Fruit fly (Drosophila melanogaster) whole organism, embryonic: ENCODE data around the gene Dif.

Source experiments
- Atf-2 ChIP-seq: fragments of 200-800 bp; sonication (Bioruptor generic); optimal IDR thresholded peaks from 2 replicates; lab custom pipeline; 2016; ENCODE audit warnings: missing biosample characterization, missing genetic modification characterization
- Bgb ChIP-seq: fragments of 200-800 bp; sonication (Bioruptor generic); IDR thresholded peaks from 2 replicates; pipeline ENCODE4 v1.3.6; 2022; ENCODE audit warnings: missing biosample characterization, missing genetic modification characterization; ENCODE audit not compliant: partially characterized antibody
- CG1024 ChIP-seq: fragments of 200-800 bp; sonication (Bioruptor generic); IDR thresholded peaks from 2 replicates; pipeline ENCODE4 v1.3.6; 2022; ENCODE audit warnings: missing biosample characterization, missing genetic modification characterization
- CG10321 ChIP-seq: fragments of 200-800 bp; sonication (Bioruptor generic); IDR thresholded peaks from 2 replicates; pipeline ENCODE4 v1.3.6; 2022; ENCODE audit warnings: missing biosample characterization, missing genetic modification characterization
- CG10431 ChIP-seq: fragments of 200-800 bp; sonication (Bioruptor generic); optimal IDR thresholded peaks from 3 replicates; lab custom pipeline; 2018; ENCODE audit warnings: missing biosample characterization, mild to moderate bottlenecking, missing genetic modification characterization
- CG10565 ChIP-seq: fragments of 200-800 bp; sonication (Bioruptor generic); optimal IDR thresholded peaks from 3 replicates; lab custom pipeline; 2016; ENCODE audit warnings: missing biosample characterization, mild to moderate bottlenecking, missing genetic modification characterization
- CG10654 ChIP-seq: fragments of 200-800 bp; sonication (Bioruptor generic); optimal IDR thresholded peaks from 2 replicates; lab custom pipeline; 2016; ENCODE audit warnings: missing biosample characterization, missing genetic modification characterization
- CG11085 ChIP-seq: fragments of 200-800 bp; sonication (Bioruptor generic); IDR thresholded peaks from 2 replicates; pipeline ENCODE4 v1.3.6; 2022; ENCODE audit warnings: missing biosample characterization, missing genetic modification characterization
- CG12659 ChIP-seq: fragments of 200-800 bp; sonication (Bioruptor generic); optimal IDR thresholded peaks from 3 replicates; lab custom pipeline; 2017; ENCODE audit warnings: mild to moderate bottlenecking, missing biosample characterization, missing genetic modification reagents, missing genetic modification characterization
- CG13287 ChIP-seq: fragments of 200-800 bp; sonication (Bioruptor generic); IDR thresholded peaks from 2 replicates; pipeline ENCODE4 v1.3.6; 2022; ENCODE audit warnings: missing biosample characterization, missing genetic modification characterization; ENCODE audit not compliant: partially characterized antibody
- CG14860 ChIP-seq: fragments of 200-800 bp; sonication (Bioruptor generic); IDR thresholded peaks from 3 replicates; pipeline ENCODE4 v1.3.6; 2022; ENCODE audit warnings: missing biosample characterization, missing genetic modification characterization; ENCODE audit not compliant: partially characterized antibody
- CG16813 ChIP-seq: fragments of 200-800 bp; sonication (Bioruptor generic); IDR thresholded peaks from 3 replicates; pipeline ENCODE4 v1.3.6; 2022; ENCODE audit warnings: missing biosample characterization, missing genetic modification characterization; ENCODE audit not compliant: partially characterized antibody
- CG2199 ChIP-seq: fragments of 200-800 bp; sonication (Bioruptor generic); IDR thresholded peaks from 3 replicates; pipeline ENCODE4 v1.3.6; 2022; ENCODE audit warnings: missing biosample characterization, missing genetic modification characterization
- CG2202 ChIP-seq: fragments of 200-800 bp; sonication (Bioruptor generic); optimal IDR thresholded peaks from 2 replicates; lab custom pipeline; 2018; ENCODE audit warnings: missing biosample characterization, mild to moderate bottlenecking, missing genetic modification characterization
- CG3838 ChIP-seq: fragments of 200-800 bp; sonication (Bioruptor generic); optimal IDR thresholded peaks from 3 replicates; lab custom pipeline; 2016; ENCODE audit warnings: missing biosample characterization, missing genetic modification characterization
- CG5180 ChIP-seq: fragments of 200-800 bp; sonication (Bioruptor generic); optimal IDR thresholded peaks from 3 replicates; lab custom pipeline; 2017; ENCODE audit warnings: missing biosample characterization, missing genetic modification characterization, mild to moderate bottlenecking, moderate library complexity, missing genetic modification reagents
- CG6272 ChIP-seq: fragments of 200-800 bp; sonication (Bioruptor generic); IDR thresholded peaks from 2 replicates; pipeline ENCODE4 v1.3.6; 2022; ENCODE audit warnings: missing biosample characterization, missing genetic modification characterization
- CG6683 ChIP-seq: fragments of 200-800 bp; sonication (Bioruptor generic); optimal IDR thresholded peaks from 2 replicates; lab custom pipeline; 2017; ENCODE audit warnings: missing biosample characterization, mild to moderate bottlenecking, missing genetic modification characterization, missing genetic modification reagents
- CG6854 ChIP-seq: fragments of 200-800 bp; sonication (Bioruptor generic); optimal IDR thresholded peaks from 3 replicates; lab custom pipeline; 2017; ENCODE audit warnings: missing biosample characterization, mild to moderate bottlenecking, missing genetic modification characterization
- Dp ChIP-seq: fragments of 200-800 bp; sonication (Bioruptor generic); optimal IDR thresholded peaks from 2 replicates; lab custom pipeline; 2018; ENCODE audit warnings: missing biosample characterization, mild to moderate bottlenecking, missing genetic modification characterization, moderate library complexity
- E2f1 ChIP-seq: fragments of 200-800 bp; sonication (Bioruptor generic); IDR thresholded peaks from 2 replicates; pipeline ENCODE4 v1.3.6; 2022; ENCODE audit warnings: missing biosample characterization, missing genetic modification characterization
- Ets97D ChIP-seq: fragments of 200-800 bp; sonication (Bioruptor generic); optimal IDR thresholded peaks from 3 replicates; lab custom pipeline; 2016; ENCODE audit warnings: missing biosample characterization, missing genetic modification characterization
- GATAe ChIP-seq: fragments of 200-800 bp; sonication (Bioruptor generic); conservative IDR thresholded peaks from 2 replicates; pipeline ENCODE4 v1.3.6; 2022; ENCODE audit warnings: missing biosample characterization, missing genetic modification characterization
- Gug ChIP-seq: fragments of 200-800 bp; sonication (Bioruptor generic); IDR thresholded peaks from 4 replicates; pipeline ENCODE4 v1.3.6; 2022; ENCODE audit warnings: missing biosample characterization, missing genetic modification characterization
- HLH4C ChIP-seq: fragments of 200-800 bp; sonication (Bioruptor generic); IDR thresholded peaks from 3 replicates; pipeline ENCODE4 v1.3.6; 2022; ENCODE audit warnings: missing biosample characterization, missing genetic modification characterization; ENCODE audit not compliant: partially characterized antibody
- Hr39 ChIP-seq: fragments of >200 bp; optimal IDR thresholded peaks from 2 replicates; lab custom pipeline; 2017
- Hr51 ChIP-seq, 2 experiments: fragments of 200-800 bp; sonication (Bioruptor generic); optimal IDR thresholded peaks; 2 replicates in 1 of 2; 3 replicates in 1 of 2; lab custom pipeline; 2016 to 2018; ENCODE audit warnings: missing biosample characterization in 2 of 2, missing genetic modification characterization in 2 of 2, mild to moderate bottlenecking in 1 of 2, moderate library complexity in 1 of 2
- Mad ChIP-seq: fragments of 200-800 bp; sonication (Bioruptor generic); optimal IDR thresholded peaks from 2 replicates; lab custom pipeline; 2016; ENCODE audit warnings: missing biosample characterization, missing genetic modification characterization
- NC2α ChIP-seq: fragments of 200-800 bp; sonication (Bioruptor generic); optimal IDR thresholded peaks from 2 replicates; lab custom pipeline; 2016; ENCODE audit warnings: missing biosample characterization, missing genetic modification characterization
- NFAT ChIP-seq: fragments of 200-800 bp; sonication (Bioruptor generic); IDR thresholded peaks from 2 replicates; pipeline ENCODE4 v1.3.6; 2022; ENCODE audit warnings: missing biosample characterization, missing genetic modification characterization
- Oaz ChIP-seq: fragments of 200-800 bp; sonication (Bioruptor generic); IDR thresholded peaks from 2 replicates; pipeline ENCODE4 v1.3.6; 2022; ENCODE audit warnings: missing biosample characterization, missing genetic modification characterization
- Ptx1 ChIP-seq: fragments of 200-800 bp; sonication (Bioruptor generic); IDR thresholded peaks from 2 replicates; pipeline ENCODE4 v1.3.6; 2022; ENCODE audit warnings: missing biosample characterization, missing genetic modification characterization
- Rfx ChIP-seq: fragments of 200-800 bp; sonication (Bioruptor generic); IDR thresholded peaks from 2 replicates; pipeline ENCODE4 v1.3.6; 2022; ENCODE audit warnings: missing biosample characterization, missing genetic modification characterization
- Taf1 ChIP-seq: fragments of 200-800 bp; sonication (Bioruptor generic); IDR thresholded peaks from 2 replicates; pipeline ENCODE4 v1.3.6; 2022; ENCODE audit warnings: missing biosample characterization, missing genetic modification characterization
- amos ChIP-seq: fragments of 200-800 bp; sonication (Bioruptor generic); IDR thresholded peaks from 2 replicates; pipeline ENCODE4 v1.3.6; 2022; ENCODE audit warnings: missing biosample characterization, missing genetic modification characterization; ENCODE audit not compliant: partially characterized antibody
- ase ChIP-seq: fragments of 200-800 bp; sonication (Bioruptor generic); IDR thresholded peaks from 3 replicates; pipeline ENCODE4 v1.3.6; 2022; ENCODE audit warnings: missing biosample characterization, missing genetic modification characterization
- bbx ChIP-seq: fragments of 200-800 bp; sonication (Bioruptor generic); IDR thresholded peaks from 2 replicates; pipeline ENCODE4 v1.3.6; 2022; ENCODE audit warnings: missing biosample characterization, missing genetic modification characterization; ENCODE audit not compliant: partially characterized antibody
- cad ChIP-seq: fragments of >200 bp; optimal IDR thresholded peaks from 2 replicates; lab custom pipeline; 2017; ENCODE audit warnings: missing biosample characterization, missing genetic modification characterization
- cwo ChIP-seq: fragments of 200-800 bp; sonication (Bioruptor generic); optimal IDR thresholded peaks from 3 replicates; lab custom pipeline; 2017; ENCODE audit warnings: missing biosample characterization, missing genetic modification characterization, mild to moderate bottlenecking, moderate library complexity, missing genetic modification reagents
- ems ChIP-seq: fragments of 200-800 bp; sonication (Bioruptor generic); optimal IDR thresholded peaks from 3 replicates; lab custom pipeline; 2016; ENCODE audit warnings: missing biosample characterization, missing genetic modification characterization
- fd102C ChIP-seq: fragments of 200-800 bp; sonication (Bioruptor generic); optimal IDR thresholded peaks from 2 replicates; lab custom pipeline; 2018; ENCODE audit warnings: missing biosample characterization, mild to moderate bottlenecking, missing genetic modification characterization, moderate library complexity
- ftz-f1 ChIP-seq: fragments of 200-800 bp; sonication (Bioruptor generic); optimal IDR thresholded peaks from 2 replicates; lab custom pipeline; 2016; ENCODE audit warnings: missing biosample characterization, missing genetic modification characterization
- jigr1 ChIP-seq: fragments of 200-800 bp; sonication (Bioruptor generic); IDR thresholded peaks from 3 replicates; pipeline ENCODE4 v1.3.6; 2022; ENCODE audit warnings: missing biosample characterization, missing genetic modification characterization
- ken ChIP-seq: fragments of 200-800 bp; sonication (Bioruptor generic); IDR thresholded peaks from 3 replicates; pipeline ENCODE4 v1.3.6; 2022; ENCODE audit warnings: missing biosample characterization, missing genetic modification characterization
- mirr ChIP-seq: fragments of 200-800 bp; sonication (Bioruptor generic); optimal IDR thresholded peaks from 3 replicates; lab custom pipeline; 2018; ENCODE audit warnings: missing biosample characterization, mild to moderate bottlenecking, missing genetic modification characterization
- pita ChIP-seq: fragments of 200-800 bp; sonication (Bioruptor generic); optimal IDR thresholded peaks from 2 replicates; lab custom pipeline; 2017; ENCODE audit warnings: missing biosample characterization, mild to moderate bottlenecking, missing genetic modification characterization
- sc ChIP-seq, 3 experiments: fragments of >200 bp in 2 of 3; fragments of 200-800 bp in 1 of 3; sonication (Bioruptor generic) in 1 of 3; optimal IDR thresholded peaks; 2 replicates in 2 of 3; 3 replicates in 1 of 3; lab custom pipeline; 2017; ENCODE audit warnings: mild to moderate bottlenecking in 1 of 3, missing biosample characterization in 1 of 3, missing genetic modification characterization in 1 of 3, missing genetic modification reagents in 1 of 3
- slou ChIP-seq: fragments of 200-800 bp; sonication (Bioruptor generic); optimal IDR thresholded peaks from 3 replicates; lab custom pipeline; 2016; ENCODE audit warnings: missing biosample characterization, missing genetic modification characterization
- stwl ChIP-seq: fragments of 200-800 bp; sonication (Bioruptor generic); optimal IDR thresholded peaks from 3 replicates; lab custom pipeline; 2018; ENCODE audit warnings: missing biosample characterization, mild to moderate bottlenecking, missing genetic modification characterization, moderate library complexity
- zen ChIP-seq: fragments of 200-800 bp; sonication (Bioruptor generic); optimal IDR thresholded peaks from 3 replicates; lab custom pipeline; 2018; ENCODE audit warnings: missing biosample characterization, mild to moderate bottlenecking, missing genetic modification characterization, moderate library complexity
- zf30C ChIP-seq: fragments of 200-800 bp; sonication (Bioruptor generic); optimal IDR thresholded peaks from 3 replicates; lab custom pipeline; 2018; ENCODE audit warnings: missing biosample characterization, mild to moderate bottlenecking, missing genetic modification characterization

Dif gene

DNA sequence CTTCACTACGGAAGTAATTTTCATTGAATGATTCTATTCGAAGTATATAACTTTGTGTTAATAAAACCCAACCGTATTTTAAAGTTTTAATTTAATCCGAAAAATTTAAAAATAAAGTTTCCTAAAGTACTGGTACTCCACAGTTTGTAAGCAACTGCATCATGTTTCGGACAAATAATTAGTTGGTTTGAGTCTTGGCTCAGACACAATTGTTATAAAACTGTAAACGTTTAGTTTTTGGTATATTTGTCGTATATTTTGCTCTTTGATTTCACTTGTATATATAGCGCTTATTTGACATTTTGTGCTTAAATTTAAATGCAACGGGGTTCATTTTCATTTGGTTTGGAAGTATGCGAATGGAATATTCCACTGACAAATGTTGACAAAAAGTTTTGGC is 64.5 kb downstream of the Dif start (continued):
- TF ChIP-seq CG10321 = no peak
- 0 out of 3 replicates have a peak, but pooled peaks have one; percentile 23 for TF ChIP-seq HLH4C
- TF ChIP-seq CG1024 (GFP tag; lab: Robert Waterston, UW) = no peak
- no peak for TF ChIP-seq CG2202
- TF ChIP-seq CG3838 = no peak
- no peak for TF ChIP-seq Rfx (GFP tag; lab: Robert Waterston, UW)
- no peak for TF ChIP-seq ftz-f1 (GFP tag; lab: Kevin White, UChicago)
- TF ChIP-seq CG6272 (GFP tag; lab: Robert Waterston, UW) = no peak
- peak; percentile 60 for TF ChIP-seq Bgb (GFP tag; lab: Robert Waterston, UW)
- peak; percentile 83 for TF ChIP-seq zen (tag; lab: Kevin White, UChicago)
- TF ChIP-seq Mad = no peak
- no peak for TF ChIP-seq E2f1 (GFP tag; lab: Robert Waterston, UW)
- peak; percentile 1 for TF ChIP-seq CG12659 (GFP tag; lab: Kevin White, UChicago)
- TF ChIP-seq CG10654 (GFP tag; lab: Kevin White, UChicago) = no peak
- TF ChIP-seq CG5180 (GFP tag; lab: Kevin White, UChicago) = no peak
- TF ChIP-seq cwo = no peak
- TF ChIP-seq Atf-2 (GFP tag; lab: Kevin White, UChicago) = no peak
- no peak for TF ChIP-seq CG14860 (GFP tag; lab: Robert Waterston, UW)
- no peak for TF ChIP-seq ken
- TF ChIP-seq Dp (GFP tag; lab: Kevin White, UChicago) = peak; percentile 29
- TF ChIP-seq Hr39 (lab: Kevin White, UChicago) = no peak
- peak; percentile 47 for TF ChIP-seq slou (GFP tag; lab: Kevin White, UChicago)
- peak; percentile 26 for TF ChIP-seq CG6854 (GFP tag; lab: Kevin White, UChicago)
- TF ChIP-seq jigr1 (GFP tag; lab: Robert Waterston, UW) = no peak
- no peak for TF ChIP-seq Oaz (GFP tag; lab: Robert Waterston, UW)
- TF ChIP-seq Taf1 = no peak
- no peak for TF ChIP-seq CG10565 (GFP tag; lab: Kevin White, UChicago)
- peak; percentile 55 for TF ChIP-seq pita (GFP tag; lab: Kevin White, UChicago)
- TF ChIP-seq NFAT (GFP tag; lab: Robert Waterston, UW) = no peak
- peak; percentile 95 for TF ChIP-seq CG2199 (GFP tag; lab: Robert Waterston, UW)
- TF ChIP-seq stwl (tag; lab: Kevin White, UChicago) = peak; percentile 98
- TF ChIP-seq ase = no peak
- TF ChIP-seq Ptx1 (GFP tag; lab: Robert Waterston, UW) = no peak
- no peak for TF ChIP-seq CG6683 (GFP tag; lab: Kevin White, UChicago)
- no peak for TF ChIP-seq ems (GFP tag; lab: Kevin White, UChicago)
- no peak for TF ChIP-seq fd102C
- peak in 1 of 2 experiments; percentile 69 for TF ChIP-seq Hr51 (GFP tag; optimal IDR thresholded peaks at IDR 0.05; lab: Kevin White, UChicago)
- no peak for TF ChIP-seq sc (optimal IDR thresholded peaks at IDR 0.05; lab: Kevin White, UChicago)
- TF ChIP-seq sc (GFP tag; optimal IDR thresholded peaks at IDR 0.05; lab: Kevin White, UChicago) = no peak
- TF ChIP-seq GATAe (GFP tag; lab: Robert Waterston, UW) = no peak
- TF ChIP-seq mirr (GFP tag; lab: Kevin White, UChicago) = no peak
- no peak for TF ChIP-seq Gug
- TF ChIP-seq CG13287 (GFP tag; lab: Robert Waterston, UW) = peak; percentile 42; the same call in 1 of the 2 replicates
- no peak for TF ChIP-seq CG11085 (GFP tag; lab: Robert Waterston, UW)
- TF ChIP-seq zf30C = no peak
- TF ChIP-seq bbx (GFP tag; lab: Robert Waterston, UW) = no peak
- peak; percentile 34; the same call in 1 of the 2 replicates for TF ChIP-seq amos (GFP tag; lab: Robert Waterston, UW)
- no peak for TF ChIP-seq NC2α
- 0 out of 3 replicates have a peak, but pooled peaks have one; percentile 12 for TF ChIP-seq CG16813 (GFP tag; lab: Robert Waterston, UW)
- no peak for TF ChIP-seq Ets97D (GFP tag; lab: Kevin White, UChicago)
- peak; percentile 78 for TF ChIP-seq cad
- no peak for TF ChIP-seq CG10431 (GFP tag; lab: Kevin White, UChicago)
